Worm (Caenorhabditis elegans) whole organism, L4 larva: Measurements from ENCODE around the gene hlh-1.

ENCODE experiments used
- F26F4.8 ChIP-seq: fragments of 200-800 bp; sonication (Bioruptor generic); conservative IDR thresholded peaks from 2 replicates; pipeline ENCODE4 v1.3.6; 2022; ENCODE audit warnings: missing genetic modification characterization, missing compliant biosample characterization
- F44E2.7 ChIP-seq: fragments of 200-800 bp; sonication (Bioruptor generic); IDR thresholded peaks from 2 replicates; pipeline ENCODE4 v2.1.2; 2022; ENCODE audit warnings: missing genetic modification characterization, missing compliant biosample characterization
- dve-1 ChIP-seq: sonication (generic microtip); optimal IDR thresholded peaks from 2 replicates; lab custom pipeline; 2017; ENCODE audit warnings: antibody characterized with exemption, mild to moderate bottlenecking, missing genetic modification characterization, missing compliant biosample characterization; ENCODE audit not compliant: insufficient read depth
- gei-8 ChIP-seq: fragments of 200-800 bp; sonication (Bioruptor generic); optimal IDR thresholded peaks from 2 replicates; lab custom pipeline; 2018; ENCODE audit warnings: mild to moderate bottlenecking, missing genetic modification characterization, missing compliant biosample characterization
- nhr-41 ChIP-seq: fragments of 200-800 bp; sonication (Bioruptor generic); IDR thresholded peaks from 2 replicates; pipeline ENCODE4 v1.3.6; 2022; ENCODE audit warnings: missing genetic modification reagents, missing genetic modification characterization, missing compliant biosample characterization
- pha-4 ChIP-seq, 2 experiments: fragments of 150-350 bp in 1 of 2; fragments of 200-800 bp in 1 of 2; sonication (Bioruptor generic) in 1 of 2; IDR thresholded peaks in 1 of 2; optimal IDR thresholded peaks in 1 of 2; 2 replicates each; pipeline versions ENCODE4 v1.3.6 to Lab custom; 2014 to 2022; ENCODE audit warnings: missing genetic modification characterization in 2 of 2, missing genetic modification reagents in 2 of 2, missing biosample characterization in 1 of 2, missing compliant biosample characterization in 1 of 2
- snpc-4 ChIP-seq: fragments of 150-350 bp; optimal IDR thresholded peaks from 2 replicates; lab custom pipeline; 2014; ENCODE audit warnings: missing biosample characterization, missing genetic modification characterization

- TF ChIP-seq dve-1 = no peak
- TF ChIP-seq pha-4 (GFP tag; IDR thresholded peaks at IDR 0.05; lab: Robert Waterston, UW) = no peak
- no peak for TF ChIP-seq pha-4 (tag; optimal IDR thresholded peaks at IDR 0.05; lab: Kevin White, UChicago)
- TF ChIP-seq snpc-4 (tag; lab: Kevin White, UChicago) = no peak
- no peak for TF ChIP-seq F44E2.7 (GFP tag; lab: Robert Waterston, UW)
- no peak for TF ChIP-seq gei-8
- TF ChIP-seq nhr-41 (GFP tag; lab: Robert Waterston, UW) = no peak
- no peak for TF ChIP-seq F26F4.8 (GFP tag; lab: Robert Waterston, UW)
Observed at ce11 chrII:4525185-4525584, 6.8 kb downstream of the hlh-1 start.
